Worm (Caenorhabditis elegans) whole organism, late embryonic: Measurements from ENCODE around the gene T24E12.13.

Experiments
- K09A11.1 ChIP-seq: sonication (generic microtip); optimal IDR thresholded peaks from 2 replicates; lab custom pipeline; 2017; ENCODE audit warnings: antibody characterized with exemption, mild to moderate bottlenecking, missing genetic modification characterization, missing compliant biosample characterization; ENCODE audit not compliant: insufficient read depth
- T23F11.4 ChIP-seq: fragments of 200-800 bp; sonication (Bioruptor generic); optimal IDR thresholded peaks from 2 replicates; lab custom pipeline; 2018; ENCODE audit warnings: mild to moderate bottlenecking, missing genetic modification characterization, missing compliant biosample characterization
- Y22D7AL.16 ChIP-seq: sonication (generic microtip); optimal IDR thresholded peaks from 2 replicates; lab custom pipeline; 2016; ENCODE audit warnings: missing genetic modification characterization, missing compliant biosample characterization
- ahr-1 ChIP-seq: sonication (generic microtip); optimal IDR thresholded peaks from 2 replicates; lab custom pipeline; 2016; ENCODE audit warnings: missing genetic modification characterization, missing compliant biosample characterization
- ceh-22 ChIP-seq: sonication (generic microtip); optimal IDR thresholded peaks from 2 replicates; lab custom pipeline; 2017; ENCODE audit warnings: missing biosample characterization, missing genetic modification characterization
- ceh-24 ChIP-seq: sonication (generic microtip); optimal IDR thresholded peaks from 2 replicates; lab custom pipeline; 2016; ENCODE audit warnings: mild to moderate bottlenecking, missing genetic modification characterization, missing compliant biosample characterization
- ceh-6 ChIP-seq: fragments of 200-800 bp; sonication (Bioruptor generic); optimal IDR thresholded peaks from 2 replicates; lab custom pipeline; 2018; ENCODE audit warnings: mild to moderate bottlenecking, missing genetic modification characterization, missing compliant biosample characterization
- dmd-4 ChIP-seq: sonication (generic microtip); optimal IDR thresholded peaks from 2 replicates; lab custom pipeline; 2016; ENCODE audit warnings: borderline replicate concordance, missing genetic modification characterization, missing compliant biosample characterization
- dve-1 ChIP-seq: sonication (generic microtip); optimal IDR thresholded peaks from 2 replicates; lab custom pipeline; 2017; ENCODE audit warnings: antibody characterized with exemption, mild to moderate bottlenecking, missing genetic modification characterization, missing compliant biosample characterization
- elt-2 ChIP-seq: sonication (generic microtip); optimal IDR thresholded peaks from 2 replicates; lab custom pipeline; 2016; ENCODE audit warnings: missing genetic modification reagents, missing genetic modification characterization, missing compliant biosample characterization
- ets-4 ChIP-seq: sonication (generic microtip); optimal IDR thresholded peaks from 2 replicates; lab custom pipeline; 2016; ENCODE audit warnings: missing genetic modification characterization, missing compliant biosample characterization
- fkh-10 ChIP-seq: fragments of 150-350 bp; optimal IDR thresholded peaks from 2 replicates; lab custom pipeline; 2014; ENCODE audit warnings: missing biosample characterization, missing genetic modification reagents, missing genetic modification characterization
- hlh-15 ChIP-seq: sonication (generic microtip); optimal IDR thresholded peaks from 2 replicates; lab custom pipeline; 2016; ENCODE audit warnings: missing genetic modification characterization, missing compliant biosample characterization
- hlh-6 ChIP-seq: sonication (generic microtip); optimal IDR thresholded peaks from 2 replicates; lab custom pipeline; 2016; ENCODE audit warnings: missing genotype, missing genetic modification characterization, missing compliant biosample characterization
- hlh-8 ChIP-seq: sonication (generic microtip); optimal IDR thresholded peaks from 2 replicates; lab custom pipeline; 2016; ENCODE audit warnings: missing genotype, missing genetic modification characterization, missing compliant biosample characterization
- madf-2 ChIP-seq: sonication (generic microtip); optimal IDR thresholded peaks from 2 replicates; lab custom pipeline; 2017; ENCODE audit warnings: missing genetic modification characterization, missing compliant biosample characterization
- nhr-232 ChIP-seq: sonication (generic microtip); optimal IDR thresholded peaks from 2 replicates; lab custom pipeline; 2016; ENCODE audit warnings: missing genetic modification characterization, missing compliant biosample characterization
- npax-4 ChIP-seq: sonication (generic microtip); optimal IDR thresholded peaks from 2 replicates; lab custom pipeline; 2016; ENCODE audit warnings: missing genetic modification characterization, missing compliant biosample characterization
- odd-2 ChIP-seq: sonication (generic microtip); optimal IDR thresholded peaks from 2 replicates; lab custom pipeline; 2017; ENCODE audit warnings: antibody characterized with exemption, mild to moderate bottlenecking, missing genetic modification characterization, missing compliant biosample characterization
- pat-9 ChIP-seq: fragments of 200-800 bp; sonication (Bioruptor generic); optimal IDR thresholded peaks from 2 replicates; lab custom pipeline; 2018; ENCODE audit warnings: mild to moderate bottlenecking, missing genetic modification characterization, moderate library complexity, missing compliant biosample characterization
- pqm-1 ChIP-seq: sonication (generic microtip); optimal IDR thresholded peaks from 2 replicates; lab custom pipeline; 2016; ENCODE audit warnings: missing genetic modification characterization, missing compliant biosample characterization
- sox-4 ChIP-seq: sonication (generic microtip); optimal IDR thresholded peaks from 2 replicates; lab custom pipeline; 2017; ENCODE audit warnings: mild to moderate bottlenecking, missing genetic modification characterization, inconsistent platforms, missing compliant biosample characterization
- tbx-7 ChIP-seq: sonication (generic microtip); optimal IDR thresholded peaks from 2 replicates; lab custom pipeline; 2016; ENCODE audit warnings: missing genotype, missing genetic modification characterization, missing compliant biosample characterization
- ttx-3 ChIP-seq: sonication (generic microtip); optimal IDR thresholded peaks from 2 replicates; lab custom pipeline; 2016; ENCODE audit warnings: missing genetic modification reagents, missing genetic modification characterization, missing compliant biosample characterization
- unc-42 ChIP-seq: sonication (generic microtip); optimal IDR thresholded peaks from 2 replicates; lab custom pipeline; 2016; ENCODE audit warnings: missing genotype, missing genetic modification characterization, missing compliant biosample characterization
- ztf-16 ChIP-seq: sonication (generic microtip); optimal IDR thresholded peaks from 2 replicates; lab custom pipeline; 2017; ENCODE audit warnings: missing genetic modification characterization, missing compliant biosample characterization

The T24E12.13 gene

DNA sequence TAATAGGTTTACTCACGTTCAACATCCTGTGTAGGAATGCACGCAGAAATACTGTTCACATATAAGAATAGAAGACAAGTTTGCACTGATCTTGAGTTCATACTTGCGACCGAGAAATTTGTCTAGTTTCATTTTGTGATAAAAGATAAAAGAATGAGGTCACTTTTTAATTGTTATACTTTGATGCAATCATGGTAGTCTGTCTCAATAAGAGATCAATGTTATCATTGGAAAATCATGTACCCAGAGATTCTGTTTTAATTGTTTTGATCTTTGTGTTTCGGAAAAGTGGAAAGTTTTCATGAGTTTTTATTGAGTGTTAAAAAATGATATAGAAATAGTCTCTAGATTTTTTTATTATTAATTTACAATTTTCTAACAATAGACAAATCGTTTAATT lies 45.1 kb downstream of the T24E12.13 start, which contains the start of gene F54D10.9:
TSS of gene F54D10.9 (minus strand) at position 101 of the 400 bp plus-strand sequence.
- TF ChIP-seq sox-4 (tag; lab: Kevin White, UChicago) (no peak), pat-9 (tag; lab: Kevin White, UChicago) (no peak), ceh-22 (tag; lab: Kevin White, UChicago) (no peak), hlh-15 (tag; lab: Kevin White, UChicago) (no peak), hlh-6 (tag; lab: Kevin White, UChicago) (no peak), ceh-24 (no peak), dve-1 (tag; lab: Kevin White, UChicago) (no peak), ahr-1 (no peak), npax-4 (tag; lab: Kevin White, UChicago) (no peak), dmd-4 (tag; lab: Kevin White, UChicago) (no peak), pqm-1 (tag; lab: Kevin White, UChicago) (no peak), T23F11.4 (no peak), ceh-6 (GFP tag; lab: Kevin White, UChicago) (no peak)

ce11 chrII:3835915-3836314 lies 48.7 kb downstream of the T24E12.13 start, which contains the start of gene oac-4:
Gene oac-4, minus strand, starts transcription at chrII:3836015.
- TF ChIP-seq hlh-8 (tag; lab: Kevin White, UChicago) (no peak), ceh-22 (tag; lab: Kevin White, UChicago) (no peak), tbx-7 (no peak), ttx-3 (tag; lab: Kevin White, UChicago) (no peak), ets-4 (tag; lab: Kevin White, UChicago) (no peak), Y22D7AL.16 (tag; lab: Kevin White, UChicago) (no peak), odd-2 (tag; lab: Kevin White, UChicago) (no peak), fkh-10 (no peak), madf-2 (tag; lab: Kevin White, UChicago) (no peak), ztf-16 (tag; lab: Kevin White, UChicago) (no peak), elt-2 (no peak), unc-42 (no peak), ceh-24 (no peak), K09A11.1 (no peak), nhr-232 (no peak)
- TF ChIP-seq, all 69 proteins: peak for 0
